Worm (Caenorhabditis elegans) whole organism, midembryonic: Measurements from ENCODE around the gene T04F3.1.

Experiments used
- T22C8.4 ChIP-seq: fragments of 200-800 bp; sonication (Bioruptor generic); IDR thresholded peaks from 2 replicates; pipeline ENCODE4 v1.3.6; 2022; ENCODE audit warnings: missing genetic modification characterization, missing compliant biosample characterization
- cog-1 ChIP-seq: sonication (generic microtip); optimal IDR thresholded peaks from 2 replicates; lab custom pipeline; 2016; ENCODE audit warnings: missing genetic modification characterization, missing compliant biosample characterization
- flt-1 ChIP-seq: fragments of 200-800 bp; sonication (Bioruptor generic); IDR thresholded peaks from 2 replicates; pipeline ENCODE4 v1.3.6; 2022; ENCODE audit warnings: missing genetic modification characterization, missing compliant biosample characterization
- klf-2 ChIP-seq: fragments of 200-800 bp; sonication (Bioruptor generic); conservative IDR thresholded peaks from 2 replicates; pipeline ENCODE4 v1.3.6; 2022; ENCODE audit warnings: missing genetic modification reagents, missing genetic modification characterization, missing compliant biosample characterization
- med-1 ChIP-seq: sonication (generic microtip); optimal IDR thresholded peaks from 2 replicates; lab custom pipeline; 2017; ENCODE audit warnings: missing genetic modification characterization, mild to moderate bottlenecking, missing compliant biosample characterization, antibody characterized with exemption, missing genetic modification reagents; ENCODE audit not compliant: insufficient read depth
- ref-1 ChIP-seq: fragments of 200-800 bp; sonication (Bioruptor generic); conservative IDR thresholded peaks from 2 replicates; pipeline ENCODE4 v1.3.6; 2022; ENCODE audit warnings: missing genetic modification reagents, missing genetic modification characterization, missing compliant biosample characterization
- tab-1 ChIP-seq: fragments of 200-800 bp; sonication (Bioruptor generic); IDR thresholded peaks from 2 replicates; pipeline ENCODE4 v1.3.6; 2022; ENCODE audit warnings: missing genetic modification characterization, missing compliant biosample characterization
- ztf-23 ChIP-seq: fragments of 200-800 bp; sonication (Bioruptor generic); IDR thresholded peaks from 2 replicates; pipeline ENCODE4 v1.3.6; 2022; ENCODE audit warnings: missing genetic modification reagents, missing genetic modification characterization, missing compliant biosample characterization
- ztf-29 ChIP-seq: fragments of 200-800 bp; sonication (Bioruptor generic); IDR thresholded peaks from 2 replicates; pipeline ENCODE4 v1.3.6; 2022; ENCODE audit warnings: missing genetic modification reagents, missing genetic modification characterization, missing compliant biosample characterization

The T04F3.1 gene

DNA sequence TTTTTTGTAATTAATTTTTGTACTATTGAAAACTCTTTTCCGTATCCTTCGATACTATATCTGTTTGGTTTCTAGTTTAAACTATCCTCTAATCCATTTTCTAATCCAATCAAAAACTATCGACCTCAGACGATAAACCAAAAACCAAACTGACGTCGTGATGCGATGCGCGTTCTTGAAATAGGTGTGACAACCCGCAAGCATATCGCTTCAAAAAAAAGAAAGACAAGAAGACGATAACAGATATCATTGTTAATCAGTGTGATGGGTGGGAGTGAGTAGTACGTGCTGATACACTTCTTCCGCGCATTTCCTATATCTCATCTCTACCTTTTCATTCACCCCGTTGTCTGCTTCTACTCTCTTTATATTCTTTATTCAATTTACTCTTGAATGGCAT is at the start of gene T04F3.1:
T04F3.1 (plus strand) TSS at position 246 of the 400 bp plus-strand sequence.
- no peak for TF ChIP-seq ref-1 (GFP tag; lab: Robert Waterston, UW)
- TF ChIP-seq med-1 (GFP tag; lab: Kevin White, UChicago) = no peak
- TF ChIP-seq tab-1 = no peak
- no peak for TF ChIP-seq ztf-29 (GFP tag; lab: Robert Waterston, UW)
- TF ChIP-seq klf-2 = no peak
- no peak for TF ChIP-seq flt-1 (GFP tag; lab: Robert Waterston, UW)

DNA sequence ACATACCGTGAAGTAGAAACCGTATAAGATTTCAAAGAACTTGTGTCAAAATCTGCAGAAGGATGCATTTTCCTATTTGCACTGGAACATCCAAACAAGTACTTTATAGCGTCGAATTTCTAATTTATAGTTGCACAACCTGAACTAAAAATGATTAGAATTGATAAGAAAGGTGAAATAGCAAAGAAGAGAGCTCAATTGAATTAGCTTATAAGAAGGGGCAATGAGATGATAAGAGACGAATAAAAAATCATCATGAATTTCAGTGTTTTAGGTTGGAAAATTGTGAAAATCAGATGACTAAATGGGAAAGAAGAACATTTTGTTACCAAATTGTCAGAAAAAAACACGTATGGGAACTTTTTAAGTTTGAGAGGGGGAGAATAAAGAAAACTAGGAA is 48.3 kb upstream of the T04F3.1 start, which contains the start of gene W05E10.1:
W05E10.1 (minus strand) TSS at position 139 of the 400 bp plus-strand sequence.
- TF ChIP-seq cog-1 (tag; lab: Kevin White, UChicago) (no peak), tab-1 (no peak), ref-1 (GFP tag; lab: Robert Waterston, UW) (no peak), med-1 (GFP tag; lab: Kevin White, UChicago) (no peak), klf-2 (no peak), T22C8.4 (no peak), ztf-23 (GFP tag; lab: Robert Waterston, UW) (no peak), flt-1 (GFP tag; lab: Robert Waterston, UW) (no peak), ztf-29 (GFP tag; lab: Robert Waterston, UW) (no peak)

DNA sequence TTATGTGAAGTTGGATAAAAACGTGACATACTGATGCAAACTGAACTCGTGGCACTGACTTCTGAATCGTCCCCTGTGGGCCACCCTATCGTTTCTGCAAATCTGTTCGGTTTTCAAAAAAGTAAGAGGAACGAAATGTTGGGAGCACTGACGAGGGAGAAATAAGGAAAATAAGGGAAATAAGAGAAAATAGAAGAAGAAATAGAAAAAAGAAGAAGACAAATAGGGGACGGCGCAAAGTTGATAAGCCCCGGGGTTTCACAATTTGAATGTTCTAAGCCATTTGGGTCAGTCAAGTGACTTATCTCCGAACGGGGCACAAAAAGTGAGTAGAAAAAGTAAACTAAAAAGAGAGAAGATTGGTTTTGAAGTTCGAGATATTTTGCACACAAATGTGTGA is 44.3 kb upstream of the T04F3.1 start, which contains the start of gene W05E10.5:
W05E10.5 (minus strand) TSS at position 101 of the 400 bp plus-strand sequence.
- TF ChIP-seq ztf-29 (GFP tag; lab: Robert Waterston, UW) (no peak), ref-1 (GFP tag; lab: Robert Waterston, UW) (no peak), med-1 (GFP tag; lab: Kevin White, UChicago) (no peak)

DNA sequence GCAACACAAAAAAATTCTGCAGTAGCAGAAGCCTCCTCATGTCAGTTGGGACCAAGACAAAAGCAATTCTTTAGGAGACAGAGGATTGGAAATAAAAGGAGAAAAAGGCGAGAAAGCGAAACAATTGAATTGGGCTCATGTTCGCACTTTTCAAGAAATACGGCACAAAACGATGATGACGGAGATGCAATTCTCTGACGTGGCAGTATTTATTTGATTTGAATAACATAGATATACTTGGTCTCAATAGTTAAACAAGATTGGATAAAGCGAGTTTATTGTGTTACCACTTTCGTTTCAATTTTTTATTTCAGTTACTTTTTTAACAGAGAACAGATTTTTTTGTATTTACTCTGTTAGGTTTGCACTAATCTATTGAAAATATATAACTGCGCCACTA is 42.4 kb upstream of the T04F3.1 start:
- TF ChIP-seq tab-1 = no peak
- no peak for TF ChIP-seq cog-1 (tag; lab: Kevin White, UChicago)
- no peak for TF ChIP-seq ztf-23 (GFP tag; lab: Robert Waterston, UW)

DNA sequence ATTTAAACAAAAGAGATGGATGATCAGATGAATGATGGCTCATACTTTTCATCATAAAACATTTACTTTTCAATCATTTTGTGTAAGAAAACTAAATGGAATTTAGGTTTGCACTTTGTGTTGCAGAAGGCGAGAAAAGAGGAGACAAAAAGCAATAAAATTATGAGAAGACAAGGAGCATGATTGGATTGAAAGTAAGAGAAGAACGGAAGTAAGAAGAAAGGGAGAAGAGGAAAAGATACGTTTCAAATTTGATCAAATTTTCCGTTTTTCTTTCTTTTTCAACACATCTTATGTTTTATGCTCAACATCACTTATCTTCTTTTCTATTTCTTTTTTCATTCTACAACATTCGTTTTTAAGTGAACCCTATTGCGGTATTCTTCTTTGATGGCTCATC is 35.2 kb upstream of the T04F3.1 start:
- TF ChIP-seq flt-1 (GFP tag; lab: Robert Waterston, UW) (no peak), klf-2 (no peak), ztf-29 (GFP tag; lab: Robert Waterston, UW) (no peak), cog-1 (tag; lab: Kevin White, UChicago) (no peak), ztf-23 (GFP tag; lab: Robert Waterston, UW) (no peak), T22C8.4 (no peak)

DNA sequence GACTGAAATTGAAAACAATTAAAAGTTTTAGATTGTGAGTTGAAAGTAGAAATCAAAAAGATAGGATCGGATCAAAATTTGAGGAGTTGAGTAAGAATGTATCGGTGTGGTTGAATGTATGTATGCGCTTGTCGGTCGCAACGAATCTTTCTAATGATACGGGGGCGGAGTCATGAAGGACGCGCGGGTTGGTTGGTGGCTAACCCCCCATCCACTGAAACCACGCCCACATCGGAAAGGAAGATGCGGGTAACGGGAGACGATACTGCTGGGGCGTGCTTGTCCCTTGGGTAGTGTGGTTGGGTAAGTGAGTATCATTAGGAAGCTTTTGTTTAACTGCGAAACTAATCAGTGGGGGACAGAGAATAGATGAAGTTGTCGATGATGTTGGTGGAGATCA is 34.5 kb upstream of the T04F3.1 start, which contains the start of gene ceh-32:
ceh-32 (minus strand) TSS at position 2 of the 400 bp plus-strand sequence.
- TF ChIP-seq flt-1 (GFP tag; lab: Robert Waterston, UW) = no peak
- TF ChIP-seq cog-1 (tag; lab: Kevin White, UChicago) = no peak
- 0 out of 2 replicates have a peak, but pooled peaks have one; percentile 13 for TF ChIP-seq tab-1
- TF ChIP-seq T22C8.4 = no peak

DNA sequence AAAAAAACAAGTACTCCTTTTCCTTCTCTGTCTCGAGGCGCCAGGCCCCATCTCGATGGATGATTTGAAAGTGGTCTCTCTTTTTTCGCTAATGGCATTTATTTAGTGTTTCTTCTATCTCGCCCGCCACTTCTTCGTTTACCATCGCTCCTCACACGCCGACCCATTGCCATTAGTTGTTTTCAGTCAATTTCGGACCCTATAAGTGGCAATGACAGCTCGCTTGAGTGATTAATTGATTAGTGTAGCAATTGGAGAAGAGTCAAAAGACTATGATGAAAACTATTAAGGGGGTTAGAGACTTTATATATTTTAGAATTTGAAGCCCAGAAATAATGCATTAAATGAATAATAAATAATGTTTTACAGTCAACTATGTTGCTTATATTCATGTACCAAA is 33.5 kb upstream of the T04F3.1 start:
- no peak for TF ChIP-seq ztf-29 (GFP tag; lab: Robert Waterston, UW)
- no peak for TF ChIP-seq ref-1 (GFP tag; lab: Robert Waterston, UW)
- no peak for TF ChIP-seq T22C8.4
- no peak for TF ChIP-seq tab-1
- no peak for TF ChIP-seq klf-2
- no peak for TF ChIP-seq ztf-23 (GFP tag; lab: Robert Waterston, UW)
- TF ChIP-seq flt-1 (GFP tag; lab: Robert Waterston, UW) = no peak
- no peak for TF ChIP-seq med-1 (GFP tag; lab: Kevin White, UChicago)
- no peak for TF ChIP-seq cog-1 (tag; lab: Kevin White, UChicago)

DNA sequence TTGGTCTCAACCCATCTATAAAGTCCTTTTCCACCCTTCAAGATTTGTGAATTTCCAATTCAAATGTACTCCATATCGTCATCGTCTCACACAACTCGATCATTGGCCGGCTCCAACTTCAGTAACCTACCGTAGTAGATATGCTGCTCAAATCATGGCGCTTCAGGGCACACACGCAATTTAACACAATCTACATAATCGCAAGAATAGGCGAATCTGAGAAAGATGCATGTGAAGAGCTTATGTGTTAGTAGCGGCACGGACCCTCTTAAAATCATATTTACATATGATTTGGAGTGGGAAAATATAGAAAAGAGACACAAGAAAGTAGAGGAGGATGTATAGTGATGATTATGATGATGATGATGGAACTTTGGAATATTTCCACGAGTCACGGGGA is 28.1 kb upstream of the T04F3.1 start:
- TF ChIP-seq T22C8.4 = no peak
- no peak for TF ChIP-seq ztf-29 (GFP tag; lab: Robert Waterston, UW)
- no peak for TF ChIP-seq tab-1
- TF ChIP-seq ref-1 (GFP tag; lab: Robert Waterston, UW) = no peak
- TF ChIP-seq flt-1 (GFP tag; lab: Robert Waterston, UW) = no peak
- no peak for TF ChIP-seq cog-1 (tag; lab: Kevin White, UChicago)
- TF ChIP-seq ztf-23 (GFP tag; lab: Robert Waterston, UW) = no peak
- no peak for TF ChIP-seq klf-2
- no peak for TF ChIP-seq med-1 (GFP tag; lab: Kevin White, UChicago)

DNA sequence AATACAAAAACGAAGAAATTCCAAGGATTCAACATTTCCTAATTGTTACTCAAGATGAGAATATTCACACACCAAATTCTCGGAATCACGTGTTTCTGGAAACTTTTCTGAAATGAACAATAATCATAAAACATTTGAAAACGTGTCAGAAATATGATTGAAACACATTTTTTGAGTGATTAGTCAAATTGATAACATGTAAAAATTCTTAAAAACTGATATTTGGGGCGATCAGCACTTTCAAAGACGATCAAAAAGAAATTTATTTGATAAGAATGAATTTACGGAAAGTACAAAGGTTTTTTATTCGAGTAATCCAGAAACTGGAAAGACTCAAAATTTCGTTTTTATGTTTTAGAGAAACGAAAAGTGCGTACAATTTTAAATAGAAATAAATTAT is 24.1 kb upstream of the T04F3.1 start, which contains the start of gene tre-3:
tre-3 (minus strand) TSS at position 107 of the 400 bp plus-strand sequence.
- TF ChIP-seq klf-2 = no peak
- TF ChIP-seq med-1 (GFP tag; lab: Kevin White, UChicago) = no peak
- no peak for TF ChIP-seq flt-1 (GFP tag; lab: Robert Waterston, UW)
- TF ChIP-seq cog-1 (tag; lab: Kevin White, UChicago) = no peak
- TF ChIP-seq ref-1 (GFP tag; lab: Robert Waterston, UW) = no peak
- TF ChIP-seq tab-1 = no peak
- TF ChIP-seq ztf-23 (GFP tag; lab: Robert Waterston, UW) = no peak
- TF ChIP-seq T22C8.4 = no peak
- no peak for TF ChIP-seq ztf-29 (GFP tag; lab: Robert Waterston, UW)

DNA sequence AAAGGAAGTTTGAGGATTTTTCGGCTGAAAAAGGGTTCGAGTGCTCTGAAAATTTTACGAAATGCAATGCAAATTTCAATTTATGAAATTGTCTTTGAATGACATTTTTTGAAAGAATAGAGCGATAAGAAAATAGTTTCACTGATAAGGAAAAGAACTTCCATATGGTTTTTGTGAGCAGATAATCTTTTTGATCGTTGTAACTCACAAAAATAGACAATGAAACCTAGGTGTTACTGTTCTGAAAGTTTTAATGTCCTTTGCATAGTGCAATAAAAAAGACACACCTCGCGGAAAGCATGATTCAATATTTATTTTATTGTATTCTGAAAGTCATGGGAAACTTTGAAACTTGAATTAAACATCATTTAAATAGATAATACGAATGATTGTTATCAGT is 22.9 kb upstream of the T04F3.1 start:
- no peak for TF ChIP-seq T22C8.4

DNA sequence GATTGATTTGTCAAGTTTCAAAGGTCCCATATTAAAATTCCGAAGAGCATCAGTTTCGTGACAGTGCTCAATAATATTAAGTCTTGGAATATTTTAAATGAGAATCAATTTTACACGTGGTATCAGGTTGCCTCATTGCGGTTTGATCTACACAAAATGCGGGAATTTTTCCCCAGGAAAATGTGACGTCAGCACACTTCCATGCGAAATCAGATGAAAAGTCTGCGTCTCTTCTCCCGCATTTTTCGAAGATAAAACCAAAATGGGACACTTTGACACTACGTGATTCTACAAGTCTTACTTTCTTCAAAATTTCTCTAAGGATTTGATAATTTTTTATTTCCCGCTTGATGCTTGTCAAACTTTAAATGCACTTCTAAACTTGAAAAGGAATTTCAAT is 17.0 kb upstream of the T04F3.1 start:
- no peak for TF ChIP-seq ztf-29 (GFP tag; lab: Robert Waterston, UW)
- TF ChIP-seq ztf-23 (GFP tag; lab: Robert Waterston, UW) = no peak
- TF ChIP-seq med-1 (GFP tag; lab: Kevin White, UChicago) = no peak
- no peak for TF ChIP-seq cog-1 (tag; lab: Kevin White, UChicago)
- TF ChIP-seq klf-2 = no peak
- TF ChIP-seq T22C8.4 = no peak
- no peak for TF ChIP-seq tab-1
- no peak for TF ChIP-seq flt-1 (GFP tag; lab: Robert Waterston, UW)
- no peak for TF ChIP-seq ref-1 (GFP tag; lab: Robert Waterston, UW)
